Worm (Caenorhabditis elegans) whole organism, early embryonic: Measurements from ENCODE around the gene fbxa-28.
"Not testable (repeated sequence)": the region's sequence is repeated elsewhere in the genome, so short reads cannot be mapped to it uniquely, and the experiment has no call there.

Experiments
- aly-1 ChIP-seq: sonication (generic microtip); optimal IDR thresholded peaks from 2 replicates; lab custom pipeline; 2016; ENCODE audit warnings: missing genetic modification characterization, missing compliant biosample characterization
- ama-1 ChIP-seq: fragments of 150-350 bp; optimal IDR thresholded peaks from 2 replicates; lab custom pipeline; 2014
- ceh-13 ChIP-seq: fragments of 200-800 bp; sonication (Bioruptor generic); optimal IDR thresholded peaks from 2 replicates; lab custom pipeline; 2018; ENCODE audit warnings: mild to moderate bottlenecking, missing genetic modification characterization, missing compliant biosample characterization
- flt-1 ChIP-seq: fragments of 200-800 bp; sonication (Bioruptor generic); IDR thresholded peaks from 2 replicates; pipeline ENCODE4 v1.3.6; 2022; ENCODE audit warnings: missing genetic modification characterization, missing compliant biosample characterization
- hmbx-1 ChIP-seq: sonication (generic microtip); optimal IDR thresholded peaks from 2 replicates; lab custom pipeline; 2016; ENCODE audit warnings: mild to moderate bottlenecking, missing genetic modification characterization, missing compliant biosample characterization
- pes-1 ChIP-seq: fragments of 200-800 bp; sonication (Bioruptor generic); IDR thresholded peaks from 2 replicates; pipeline ENCODE4 v1.3.6; 2022; ENCODE audit warnings: missing genetic modification reagents, missing genetic modification characterization, missing compliant biosample characterization
- tbx-37 ChIP-seq: fragments of 200-800 bp; sonication (Bioruptor generic); conservative IDR thresholded peaks from 2 replicates; pipeline ENCODE4 v1.3.6; 2022; ENCODE audit warnings: missing genetic modification reagents, missing genetic modification characterization, missing compliant biosample characterization

DNA sequence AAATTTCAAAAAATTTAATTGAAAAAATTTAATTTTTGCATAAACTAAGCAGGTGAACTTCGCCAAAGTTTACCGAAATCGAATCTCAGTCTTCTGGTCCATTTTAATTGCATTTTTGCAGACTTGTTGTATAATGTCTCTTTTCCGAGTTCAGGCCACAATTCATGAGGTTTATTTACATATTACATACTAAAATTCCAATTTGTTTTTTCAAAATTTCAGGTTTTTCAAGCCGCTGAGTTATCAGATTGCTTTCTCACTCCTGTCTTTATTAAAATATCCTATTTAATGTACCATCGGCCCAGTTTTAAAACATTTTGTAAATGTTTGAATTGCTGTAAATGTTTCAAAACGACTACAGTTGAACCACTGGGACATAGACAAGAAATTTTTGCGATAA, 41.2 kb upstream of the fbxa-28 start, which contains the start of gene fbxa-208:
- not testable (repeated sequence) for TF ChIP-seq tbx-37; ceh-13 (GFP tag; lab: Kevin White, UChicago); aly-1; flt-1 (GFP tag; lab: Robert Waterston, UW); pes-1 (GFP tag; lab: Robert Waterston, UW); hmbx-1; ama-1 (lab: Kevin White, UChicago)
